Worm (Caenorhabditis elegans): ENCODE data around the gene algn-11.

ce11 chrIII:7292569-7292968, 2.2 kb upstream of the algn-11 start:
- TF ChIP-seq ceh-62 (tag; optimal IDR thresholded peaks at IDR 0.05) (no peak), lin-13 (GFP tag; optimal IDR thresholded peaks at IDR 0.05) (no peak), dve-1 (tag; optimal IDR thresholded peaks at IDR 0.05; ENCODE audit: insufficient read depth) (no peak), ceh-82 (tag; optimal IDR thresholded peaks at IDR 0.05) (no peak), mxl-2 (GFP tag; conservative IDR thresholded peaks at IDR 0.05) (no peak), F26F4.8 (GFP tag; conservative IDR thresholded peaks at IDR 0.05) (no peak), pha-4 (GFP tag; IDR thresholded peaks at IDR 0.05) (no peak), pha-4 (tag; optimal IDR thresholded peaks at IDR 0.05) (no peak)

Data from whole organism, L4 larva.